Worm (Caenorhabditis elegans) whole organism, L4 larva: ENCODE data around the gene srh-15.

Experiments used
- aha-1 ChIP-seq: fragments of 150-350 bp; peaks from one replicate; lab custom pipeline; 2014; ENCODE audit warnings: missing biosample characterization, missing genetic modification characterization
- ceh-20 ChIP-seq: fragments of 200-800 bp; sonication (Bioruptor generic); IDR thresholded peaks from 2 replicates; pipeline ENCODE4 v1.3.6; 2022; ENCODE audit warnings: missing genetic modification reagents, missing genetic modification characterization, missing compliant biosample characterization
- skn-1 ChIP-seq: fragments of 150-350 bp; optimal IDR thresholded peaks from 2 replicates; lab custom pipeline; 2014; ENCODE audit warnings: missing biosample characterization, missing genetic modification characterization

- TF ChIP-seq ceh-20 (GFP tag; lab: Robert Waterston, UW) (no peak), skn-1 (tag; lab: Kevin White, UChicago) (no peak), aha-1 (tag; lab: Kevin White, UChicago) (no peak)
These were observed 29.5 kb downstream of the srh-15 start for ce11 chrV:13350302-13350701.
